Fruit fly (Drosophila melanogaster) Kc167 (cell line): ENCODE measurements around the gene CG8001.

Experiments used
- Sin3A ChIP-seq: fragments of >200 bp; optimal IDR thresholded peaks from 2 replicates; lab custom pipeline; 2018; ENCODE audit warnings: missing external identifiers
- insv ChIP-seq: fragments of >200 bp; optimal IDR thresholded peaks from 3 replicates; lab custom pipeline; 2018; ENCODE audit warnings: missing external identifiers

DNA sequence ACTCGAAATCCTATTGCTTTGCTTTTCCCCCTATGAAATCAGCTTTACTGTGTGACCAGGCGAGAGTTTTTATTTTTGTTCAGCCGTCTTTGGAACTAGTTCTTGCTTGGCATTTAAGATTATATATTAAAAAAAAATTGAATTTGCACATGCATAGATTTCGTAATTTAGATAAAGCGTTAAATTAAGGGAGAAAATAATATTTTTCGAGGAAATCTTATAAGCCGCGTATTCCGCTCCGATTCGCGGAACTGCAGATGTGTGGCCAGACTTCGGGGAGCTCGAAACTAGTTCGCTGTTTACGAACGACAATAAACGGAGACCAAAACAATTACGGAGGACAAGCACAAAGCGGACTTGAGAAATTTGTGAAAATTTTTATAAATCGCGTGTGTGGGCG is 46.8 kb downstream of the CG8001 start, which contains the start of the genes JTBR and CG42676:
- TF ChIP-seq Sin3A (lab: Kevin White, UChicago) (no peak), insv (lab: Kevin White, UChicago) (no peak)
